Fruit fly (Drosophila melanogaster) whole organism, embryonic: ENCODE results near the gene Srp9.

ENCODE experiments used
- Abd-B ChIP-seq: fragments of 200-800 bp; sonication (Bioruptor generic); optimal IDR thresholded peaks from 2 replicates; lab custom pipeline; 2018; ENCODE audit warnings: missing biosample characterization, mild to moderate bottlenecking, missing genetic modification characterization, moderate library complexity
- Ada2b ChIP-seq: fragments of 200-800 bp; sonication (Bioruptor generic); IDR thresholded peaks from 2 replicates; pipeline ENCODE4 v1.3.6; 2022; ENCODE audit warnings: missing biosample characterization, missing genetic modification characterization
- Asciz ChIP-seq: fragments of 200-800 bp; sonication (Bioruptor generic); optimal IDR thresholded peaks from 2 replicates; lab custom pipeline; 2017; ENCODE audit warnings: missing biosample characterization, mild to moderate bottlenecking, missing genetic modification characterization, missing genetic modification reagents
- B-H1 ChIP-seq: fragments of 200-800 bp; sonication (Bioruptor generic); IDR thresholded peaks from 3 replicates; pipeline ENCODE4 v1.3.6; 2022; ENCODE audit warnings: missing biosample characterization, missing genetic modification characterization
- C15 ChIP-seq: fragments of 200-800 bp; sonication (Bioruptor generic); IDR thresholded peaks from 3 replicates; pipeline ENCODE4 v1.3.6; 2022; ENCODE audit warnings: missing biosample characterization, missing genetic modification characterization
- CG10147 ChIP-seq: fragments of 200-800 bp; sonication (Bioruptor generic); optimal IDR thresholded peaks from 2 replicates; lab custom pipeline; 2019; ENCODE audit warnings: missing biosample characterization, mild to moderate bottlenecking, missing genetic modification characterization, moderate library complexity
- CG11504 ChIP-seq: fragments of 200-800 bp; sonication (Bioruptor generic); optimal IDR thresholded peaks from 3 replicates; lab custom pipeline; 2019; ENCODE audit warnings: missing biosample characterization, mild to moderate bottlenecking, missing genetic modification characterization, moderate library complexity
- CG11695 ChIP-seq: fragments of 200-800 bp; sonication (Bioruptor generic); IDR thresholded peaks from 3 replicates; pipeline ENCODE4 v1.3.6; 2022; ENCODE audit warnings: missing biosample characterization, missing genetic modification characterization
- CG15601 ChIP-seq: fragments of 200-800 bp; sonication (Bioruptor generic); optimal IDR thresholded peaks from 3 replicates; lab custom pipeline; 2019; ENCODE audit warnings: missing biosample characterization, mild to moderate bottlenecking, missing genetic modification characterization, moderate library complexity
- CG17186 ChIP-seq: fragments of 200-800 bp; sonication (Bioruptor generic); optimal IDR thresholded peaks from 3 replicates; lab custom pipeline; 2017; ENCODE audit warnings: missing biosample characterization, missing genetic modification reagents, missing genetic modification characterization
- CG17568 ChIP-seq: fragments of 200-800 bp; sonication (Bioruptor generic); optimal IDR thresholded peaks from 2 replicates; lab custom pipeline; 2018; ENCODE audit warnings: missing biosample characterization, mild to moderate bottlenecking, missing genetic modification characterization, moderate library complexity
- CG17612 ChIP-seq: fragments of 200-800 bp; sonication (Bioruptor generic); IDR thresholded peaks from 2 replicates; pipeline ENCODE4 v1.3.6; 2022; ENCODE audit warnings: missing biosample characterization, missing genetic modification characterization
- CG18262 ChIP-seq: fragments of 200-800 bp; optimal IDR thresholded peaks from 3 replicates; lab custom pipeline; 2019; ENCODE audit warnings: missing biosample characterization, mild to moderate bottlenecking, missing genetic modification characterization, moderate library complexity
- CG2199 ChIP-seq: fragments of 200-800 bp; sonication (Bioruptor generic); IDR thresholded peaks from 3 replicates; pipeline ENCODE4 v1.3.6; 2022; ENCODE audit warnings: missing biosample characterization, missing genetic modification characterization
- CG2678 ChIP-seq: fragments of 200-800 bp; sonication (Bioruptor generic); optimal IDR thresholded peaks from 3 replicates; lab custom pipeline; 2019; ENCODE audit warnings: missing biosample characterization, mild to moderate bottlenecking, missing genetic modification characterization, moderate library complexity
- CG3163 ChIP-seq: fragments of 200-800 bp; sonication (Bioruptor generic); optimal IDR thresholded peaks from 3 replicates; lab custom pipeline; 2016; ENCODE audit warnings: missing biosample characterization, missing genetic modification characterization
- CG3995 ChIP-seq: fragments of 200-800 bp; sonication (Bioruptor generic); optimal IDR thresholded peaks from 3 replicates; lab custom pipeline; 2016; ENCODE audit warnings: missing biosample characterization, missing genetic modification characterization
- CG7357 ChIP-seq: fragments of 200-800 bp; sonication (Bioruptor generic); IDR thresholded peaks from 3 replicates; pipeline ENCODE4 v1.3.6; 2022; ENCODE audit warnings: missing biosample characterization, missing genetic modification characterization
- CG7372 ChIP-seq: fragments of 200-800 bp; sonication (Bioruptor generic); IDR thresholded peaks from 2 replicates; pipeline ENCODE4 v1.3.6; 2022; ENCODE audit warnings: missing biosample characterization, missing genetic modification characterization
- CG7556 ChIP-seq: fragments of 200-800 bp; sonication (Bioruptor generic); optimal IDR thresholded peaks from 2 replicates; lab custom pipeline; 2017; ENCODE audit warnings: missing biosample characterization, mild to moderate bottlenecking, missing genetic modification characterization
- CG9215 ChIP-seq: fragments of 200-800 bp; sonication (Bioruptor generic); IDR thresholded peaks from 2 replicates; pipeline ENCODE4 v1.3.6; 2022; ENCODE audit warnings: missing biosample characterization, missing genetic modification characterization
- Chrac-16 ChIP-seq: fragments of 200-800 bp; sonication (Bioruptor generic); optimal IDR thresholded peaks from 3 replicates; lab custom pipeline; 2016; ENCODE audit warnings: missing biosample characterization, missing genetic modification characterization
- CoRest ChIP-seq: fragments of 200-800 bp; sonication (Bioruptor generic); optimal IDR thresholded peaks from 3 replicates; lab custom pipeline; 2018; ENCODE audit warnings: missing biosample characterization, mild to moderate bottlenecking, missing genetic modification characterization, moderate library complexity
- Drgx ChIP-seq: fragments of 200-800 bp; sonication (Bioruptor generic); IDR thresholded peaks from 2 replicates; pipeline ENCODE4 v1.3.6; 2022; ENCODE audit warnings: missing biosample characterization, missing genetic modification characterization
- Gug ChIP-seq: fragments of 200-800 bp; sonication (Bioruptor generic); IDR thresholded peaks from 4 replicates; pipeline ENCODE4 v1.3.6; 2022; ENCODE audit warnings: missing biosample characterization, missing genetic modification characterization
- Hand ChIP-seq: fragments of 200-800 bp; sonication (Bioruptor generic); optimal IDR thresholded peaks from 2 replicates; lab custom pipeline; 2017; ENCODE audit warnings: mild to moderate bottlenecking, missing biosample characterization, missing genetic modification reagents, missing genetic modification characterization
- Kr ChIP-seq: fragments of 200-800 bp; sonication (Bioruptor generic); optimal IDR thresholded peaks from 2 replicates; lab custom pipeline; 2017; ENCODE audit warnings: missing biosample characterization, mild to moderate bottlenecking, missing genetic modification characterization
- Oli ChIP-seq: fragments of 200-800 bp; sonication (Bioruptor generic); optimal IDR thresholded peaks from 2 replicates; lab custom pipeline; 2018; ENCODE audit warnings: missing biosample characterization, mild to moderate bottlenecking, missing genetic modification characterization, moderate library complexity
- Opbp ChIP-seq: fragments of 200-800 bp; sonication (Bioruptor generic); IDR thresholded peaks from 3 replicates; pipeline ENCODE4 v1.3.6; 2022; ENCODE audit warnings: missing biosample characterization, missing genetic modification characterization; ENCODE audit not compliant: partially characterized antibody
- Ravus ChIP-seq: fragments of 200-800 bp; sonication (Bioruptor generic); IDR thresholded peaks from 2 replicates; pipeline ENCODE4 v1.3.6; 2022; ENCODE audit warnings: missing biosample characterization, missing genetic modification characterization
- Scr ChIP-seq: fragments of 200-800 bp; sonication (Bioruptor generic); IDR thresholded peaks from 2 replicates; pipeline ENCODE4 v1.3.6; 2022; ENCODE audit warnings: missing biosample characterization, missing genetic modification characterization; ENCODE audit not compliant: partially characterized antibody
- Sox100B ChIP-seq: fragments of 200-800 bp; sonication (Bioruptor generic); optimal IDR thresholded peaks from 3 replicates; lab custom pipeline; 2018; ENCODE audit warnings: missing biosample characterization, mild to moderate bottlenecking, missing genetic modification characterization
- Sry-β ChIP-seq: fragments of 200-800 bp; sonication (Bioruptor generic); optimal IDR thresholded peaks from 2 replicates; lab custom pipeline; 2018; ENCODE audit warnings: missing biosample characterization, mild to moderate bottlenecking, missing genetic modification characterization, moderate library complexity
- amos ChIP-seq: fragments of 200-800 bp; sonication (Bioruptor generic); IDR thresholded peaks from 2 replicates; pipeline ENCODE4 v1.3.6; 2022; ENCODE audit warnings: missing biosample characterization, missing genetic modification characterization; ENCODE audit not compliant: partially characterized antibody
- chif ChIP-seq, 2 experiments: fragments of 200-800 bp; sonication (Bioruptor generic); optimal IDR thresholded peaks; 3 replicates each; lab custom pipeline; 2016; ENCODE audit warnings: missing biosample characterization in 2 of 2, missing genetic modification characterization in 2 of 2
- dati ChIP-seq: fragments of 200-800 bp; sonication (Bioruptor generic); IDR thresholded peaks from 2 replicates; pipeline ENCODE4 v1.3.6; 2022; ENCODE audit warnings: missing biosample characterization, missing genetic modification characterization
- dimm ChIP-seq: fragments of 200-800 bp; sonication (Bioruptor generic); IDR thresholded peaks from 2 replicates; pipeline ENCODE4 v1.3.6; 2022; ENCODE audit warnings: missing biosample characterization, missing genetic modification characterization
- disco-r ChIP-seq: fragments of 200-800 bp; sonication (Bioruptor generic); optimal IDR thresholded peaks from 2 replicates; lab custom pipeline; 2016; ENCODE audit warnings: missing biosample characterization, missing genetic modification characterization
- emc ChIP-seq: fragments of 200-800 bp; sonication (Bioruptor generic); optimal IDR thresholded peaks from 2 replicates; lab custom pipeline; 2016; ENCODE audit warnings: missing biosample characterization, missing genetic modification characterization
- eve ChIP-seq, 2 experiments: fragments of >200 bp; optimal IDR thresholded peaks; 2 replicates each; lab custom pipeline; 2017; ENCODE audit warnings: missing biosample characterization in 2 of 2, missing genetic modification characterization in 2 of 2
- fu2 ChIP-seq: fragments of 200-800 bp; sonication (Bioruptor generic); optimal IDR thresholded peaks from 2 replicates; lab custom pipeline; 2016; ENCODE audit warnings: missing biosample characterization, missing genetic modification characterization
- hth ChIP-seq: fragments of >200 bp; optimal IDR thresholded peaks from 2 replicates; lab custom pipeline; 2017; ENCODE audit warnings: inconsistent platforms
- jumu ChIP-seq: fragments of 200-800 bp; sonication (Bioruptor generic); optimal IDR thresholded peaks from 3 replicates; lab custom pipeline; 2016; ENCODE audit warnings: missing biosample characterization, missing genetic modification characterization
- lilli ChIP-seq: fragments of 200-800 bp; sonication (Bioruptor generic); optimal IDR thresholded peaks from 3 replicates; lab custom pipeline; 2016; ENCODE audit warnings: missing biosample characterization, missing genetic modification characterization
- lmd ChIP-seq: fragments of 200-800 bp; sonication (Bioruptor generic); IDR thresholded peaks from 2 replicates; pipeline ENCODE4 v1.3.6; 2022; ENCODE audit warnings: missing biosample characterization, missing genetic modification characterization
- nau ChIP-seq: fragments of 200-800 bp; sonication (Bioruptor generic); optimal IDR thresholded peaks from 3 replicates; lab custom pipeline; 2017; ENCODE audit warnings: missing biosample characterization, mild to moderate bottlenecking, missing genetic modification characterization, missing genetic modification reagents
- nom ChIP-seq: fragments of 200-800 bp; sonication (Bioruptor generic); optimal IDR thresholded peaks from 2 replicates; lab custom pipeline; 2017; ENCODE audit warnings: missing biosample characterization, missing genetic modification characterization, mild to moderate bottlenecking, moderate library complexity, missing genetic modification reagents
- pnt ChIP-seq: fragments of 200-800 bp; sonication (Bioruptor generic); optimal IDR thresholded peaks from 3 replicates; lab custom pipeline; 2016; ENCODE audit warnings: missing biosample characterization, missing genetic modification characterization
- pzg ChIP-seq: fragments of 200-800 bp; sonication (Bioruptor generic); optimal IDR thresholded peaks from 3 replicates; lab custom pipeline; 2018; ENCODE audit warnings: missing biosample characterization, mild to moderate bottlenecking, missing genetic modification characterization, moderate library complexity
- ranshi ChIP-seq: fragments of 200-800 bp; sonication (Bioruptor generic); IDR thresholded peaks from 2 replicates; pipeline ENCODE4 v1.3.6; 2022; ENCODE audit warnings: missing biosample characterization, missing genetic modification characterization
- repo ChIP-seq: fragments of 200-800 bp; sonication (Bioruptor generic); optimal IDR thresholded peaks from 2 replicates; lab custom pipeline; 2016; ENCODE audit warnings: missing biosample characterization, missing genetic modification characterization

The Srp9 gene

dm6 chr3L:7976081-7976483 is 39.9 kb downstream of the Srp9 start, which contains the start of the genes HP4 and CG8209 (continued):
- peak; percentile 75 for TF ChIP-seq CG11695 (GFP tag; lab: Robert Waterston, UW)
- peak; percentile 38 for TF ChIP-seq pnt (GFP tag; lab: Kevin White, UChicago)
- peak; percentile 48 for TF ChIP-seq fu2
- peak; percentile 85; the same call in 3 of the 4 replicates for TF ChIP-seq Gug
- TF ChIP-seq Drgx, result peak; percentile 74
- peak; percentile 90; the same call in 2 of the 3 replicates for TF ChIP-seq Opbp (GFP tag; lab: Robert Waterston, UW)
- peak; percentile 39 for TF ChIP-seq CG3163 (GFP tag; lab: Kevin White, UChicago)
- no peak; the same call in 1 of the 2 replicates for TF ChIP-seq dimm (GFP tag; lab: Robert Waterston, UW)
- peak; percentile 62 for TF ChIP-seq CG10147
- TF ChIP-seq disco-r (GFP tag; lab: Kevin White, UChicago), result no peak
- TF ChIP-seq emc, result peak; percentile 54
- TF ChIP-seq chif (GFP tag; optimal IDR thresholded peaks at IDR 0.05; lab: Kevin White, UChicago), result peak in 1 of 2 experiments; percentile 36
- TF ChIP-seq jumu, result peak; percentile 64
- peak; percentile 84 for TF ChIP-seq CG18262 (tag; lab: Kevin White, UChicago)
- TF ChIP-seq Ada2b (GFP tag; lab: Robert Waterston, UW), result peak; percentile 76
- TF ChIP-seq hth (lab: Kevin White, UChicago), result no peak
- TF ChIP-seq Scr, result peak; percentile 97
- TF ChIP-seq Oli (tag; lab: Kevin White, UChicago), result peak; percentile 72
- peak; percentile 75; the same call in 2 of the 3 replicates for TF ChIP-seq B-H1
- no peak for TF ChIP-seq repo (GFP tag; lab: Kevin White, UChicago)
- TF ChIP-seq pzg, result peak; percentile 47
- peak; percentile 84 for TF ChIP-seq Abd-B
- TF ChIP-seq CG17568 (GFP tag; lab: Kevin White, UChicago), result peak; percentile 61
- TF ChIP-seq lilli (GFP tag; lab: Kevin White, UChicago), result peak; percentile 79
- peak; percentile 60 for TF ChIP-seq nau
- TF ChIP-seq CG2199 (GFP tag; lab: Robert Waterston, UW), result no peak
- TF ChIP-seq CG7372 (GFP tag; lab: Robert Waterston, UW), result peak; percentile 82
- peak; percentile 88 for TF ChIP-seq CG2678 (tag; lab: Kevin White, UChicago)
- TF ChIP-seq CG9215 (GFP tag; lab: Robert Waterston, UW), result peak; percentile 81
- TF ChIP-seq CG7357 (GFP tag; lab: Robert Waterston, UW), result peak; percentile 72
- peak; percentile 84 for TF ChIP-seq CG11504
- TF ChIP-seq Asciz (GFP tag; lab: Kevin White, UChicago), result peak; percentile 53
- TF ChIP-seq CG3995 (GFP tag; lab: Kevin White, UChicago), result peak; percentile 29
- peak; percentile 83 for TF ChIP-seq CG7556 (GFP tag; lab: Kevin White, UChicago)
- no peak for TF ChIP-seq CG17186 (GFP tag; lab: Kevin White, UChicago)
- TF ChIP-seq Sox100B, result peak; percentile 83
- no peak for TF ChIP-seq Hand
- TF ChIP-seq Sry-β, result peak; percentile 54
- peak; percentile 85 for TF ChIP-seq lmd
- TF ChIP-seq CoRest, result peak; percentile 88
- no peak for TF ChIP-seq Kr
- TF ChIP-seq eve (GFP tag; optimal IDR thresholded peaks at IDR 0.05; lab: Kevin White, UChicago), result no peak
- peak; percentile 44; the same call in 1 of the 2 replicates for TF ChIP-seq Ravus
- TF ChIP-seq CG15601, result peak; percentile 79
- TF ChIP-seq CG17612 (GFP tag; lab: Robert Waterston, UW), result no peak
- peak; percentile 69; the same call in 2 of the 3 replicates for TF ChIP-seq C15 (GFP tag; lab: Robert Waterston, UW)
- peak; percentile 76 for TF ChIP-seq Chrac-16 (GFP tag; lab: Kevin White, UChicago)
- peak; percentile 92 for TF ChIP-seq amos
- no peak for TF ChIP-seq dati (GFP tag; lab: Robert Waterston, UW)
- TF ChIP-seq nom (GFP tag; lab: Kevin White, UChicago), result peak; percentile 65
- TF ChIP-seq ranshi (GFP tag; lab: Robert Waterston, UW), result peak; percentile 86
